Worm (Caenorhabditis elegans): ENCODE results near the gene pqn-76.

DNA sequence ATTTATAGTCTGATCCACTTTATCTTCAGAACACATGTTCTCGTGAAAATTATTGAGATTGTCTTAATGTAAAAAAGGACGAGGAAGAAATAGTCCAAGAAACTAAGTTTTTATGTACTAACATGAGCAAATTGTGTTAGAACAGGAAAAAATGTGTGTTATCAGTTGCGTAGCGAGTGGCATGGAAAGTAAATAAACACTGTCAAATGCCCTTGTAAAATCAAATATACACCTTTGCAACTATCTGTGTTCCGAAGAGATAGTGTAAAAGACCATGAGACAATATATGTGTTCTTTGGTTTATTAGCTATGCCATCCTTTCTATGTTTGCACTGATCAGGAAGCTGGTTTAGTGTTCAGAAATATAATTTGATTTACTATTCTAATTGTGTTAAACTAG lies 14.2 kb downstream of the pqn-76 start:
- no peak for TF ChIP-seq him-1 (tag; optimal IDR thresholded peaks at IDR 0.05)
- TF ChIP-seq W03F9.2 (tag; optimal IDR thresholded peaks at IDR 0.05): no peak
- TF ChIP-seq dao-5 (tag; optimal IDR thresholded peaks at IDR 0.05): no peak
